Worm (Caenorhabditis elegans) whole organism, midembryonic: Measurements from ENCODE around the gene B0034.5.
"Not testable (repeated sequence)": the region's sequence is repeated elsewhere in the genome, so short reads cannot be mapped to it uniquely, and the experiment has no call there.

ENCODE experiments used
- T22C8.4 ChIP-seq: fragments of 200-800 bp; sonication (Bioruptor generic); IDR thresholded peaks from 2 replicates; pipeline ENCODE4 v1.3.6; 2022; ENCODE audit warnings: missing genetic modification characterization, missing compliant biosample characterization
- cog-1 ChIP-seq: sonication (generic microtip); optimal IDR thresholded peaks from 2 replicates; lab custom pipeline; 2016; ENCODE audit warnings: missing genetic modification characterization, missing compliant biosample characterization
- flt-1 ChIP-seq: fragments of 200-800 bp; sonication (Bioruptor generic); IDR thresholded peaks from 2 replicates; pipeline ENCODE4 v1.3.6; 2022; ENCODE audit warnings: missing genetic modification characterization, missing compliant biosample characterization
- klf-2 ChIP-seq: fragments of 200-800 bp; sonication (Bioruptor generic); conservative IDR thresholded peaks from 2 replicates; pipeline ENCODE4 v1.3.6; 2022; ENCODE audit warnings: missing genetic modification reagents, missing genetic modification characterization, missing compliant biosample characterization
- med-1 ChIP-seq: sonication (generic microtip); optimal IDR thresholded peaks from 2 replicates; lab custom pipeline; 2017; ENCODE audit warnings: missing genetic modification characterization, mild to moderate bottlenecking, missing compliant biosample characterization, antibody characterized with exemption, missing genetic modification reagents; ENCODE audit not compliant: insufficient read depth
- ref-1 ChIP-seq: fragments of 200-800 bp; sonication (Bioruptor generic); conservative IDR thresholded peaks from 2 replicates; pipeline ENCODE4 v1.3.6; 2022; ENCODE audit warnings: missing genetic modification reagents, missing genetic modification characterization, missing compliant biosample characterization
- tab-1 ChIP-seq: fragments of 200-800 bp; sonication (Bioruptor generic); IDR thresholded peaks from 2 replicates; pipeline ENCODE4 v1.3.6; 2022; ENCODE audit warnings: missing genetic modification characterization, missing compliant biosample characterization
- ztf-23 ChIP-seq: fragments of 200-800 bp; sonication (Bioruptor generic); IDR thresholded peaks from 2 replicates; pipeline ENCODE4 v1.3.6; 2022; ENCODE audit warnings: missing genetic modification reagents, missing genetic modification characterization, missing compliant biosample characterization
- ztf-29 ChIP-seq: fragments of 200-800 bp; sonication (Bioruptor generic); IDR thresholded peaks from 2 replicates; pipeline ENCODE4 v1.3.6; 2022; ENCODE audit warnings: missing genetic modification reagents, missing genetic modification characterization, missing compliant biosample characterization

B0034.5 gene

ce11 chrII:5974878-5975277 lies at the start of gene B0034.5:
Gene B0034.5, minus strand, starts transcription at chrII:5974978.
- TF ChIP-seq cog-1 (tag; lab: Kevin White, UChicago) (no peak), ref-1 (no peak), klf-2 (GFP tag; lab: Robert Waterston, UW) (no peak), ztf-23 (no peak), T22C8.4 (no peak), med-1 (GFP tag; lab: Kevin White, UChicago) (no peak), ztf-29 (no peak), flt-1 (GFP tag; lab: Robert Waterston, UW) (no peak), tab-1 (GFP tag; lab: Robert Waterston, UW) (no peak)

ce11 chrII:6022596-6022995 lies 47.8 kb upstream of the B0034.5 start:
- no peak for TF ChIP-seq klf-2 (GFP tag; lab: Robert Waterston, UW)
- TF ChIP-seq T22C8.4: no peak
- TF ChIP-seq ztf-29: no peak
- no peak for TF ChIP-seq flt-1 (GFP tag; lab: Robert Waterston, UW)
- no peak for TF ChIP-seq ref-1

ce11 chrII:6020353-6020752 lies 45.6 kb upstream of the B0034.5 start, which contains the start of gene ZK84.1:
Gene ZK84.1, plus strand, starts transcription at chrII:6020653.
- no peak for TF ChIP-seq T22C8.4
- TF ChIP-seq med-1 (GFP tag; lab: Kevin White, UChicago): no peak

ce11 chrII:6016410-6016809 lies 41.6 kb upstream of the B0034.5 start, which contains the start of gene ZK84.5:
Gene ZK84.5, minus strand, starts transcription at chrII:6016510.
- no peak for TF ChIP-seq tab-1 (GFP tag; lab: Robert Waterston, UW)
- no peak for TF ChIP-seq cog-1 (tag; lab: Kevin White, UChicago)
- TF ChIP-seq T22C8.4: no peak
- no peak for TF ChIP-seq ztf-29
- TF ChIP-seq flt-1 (GFP tag; lab: Robert Waterston, UW): no peak
- no peak for TF ChIP-seq ztf-23
- TF ChIP-seq med-1 (GFP tag; lab: Kevin White, UChicago): no peak
- TF ChIP-seq ref-1: no peak
- no peak for TF ChIP-seq klf-2 (GFP tag; lab: Robert Waterston, UW)

ce11 chrII:6014057-6014456 lies 39.3 kb upstream of the B0034.5 start, which contains the start of gene ZK84.2:
Gene ZK84.2, plus strand, starts transcription at chrII:6014357.
- TF ChIP-seq flt-1 (GFP tag; lab: Robert Waterston, UW); T22C8.4; ref-1: not testable (repeated sequence)

- no peak for TF ChIP-seq tab-1 (GFP tag; lab: Robert Waterston, UW)
- TF ChIP-seq ztf-29: no peak
- no peak for TF ChIP-seq flt-1 (GFP tag; lab: Robert Waterston, UW)
- TF ChIP-seq T22C8.4: no peak
- no peak for TF ChIP-seq ref-1
- TF ChIP-seq ztf-23: no peak
- TF ChIP-seq cog-1 (tag; lab: Kevin White, UChicago): no peak
- no peak for TF ChIP-seq med-1 (GFP tag; lab: Kevin White, UChicago)
Measured at ce11 chrII:6010544-6010943, 35.8 kb upstream of the B0034.5 start, which contains the start of gene ins-20. Gene ins-20, plus strand, starts transcription at chrII:6010844.

- TF ChIP-seq ztf-29; ztf-23; flt-1 (GFP tag; lab: Robert Waterston, UW): not testable (repeated sequence)
Measured at ce11 chrII:6008887-6009286, 34.1 kb upstream of the B0034.5 start, which contains the start of gene ZK84.4. Gene ZK84.4, minus strand, starts transcription at chrII:6008987.

- TF ChIP-seq ztf-23 (no peak), cog-1 (tag; lab: Kevin White, UChicago) (no peak), tab-1 (GFP tag; lab: Robert Waterston, UW) (no peak)
Measured at ce11 chrII:6001004-6001403, 26.2 kb upstream of the B0034.5 start.

- TF ChIP-seq med-1 (GFP tag; lab: Kevin White, UChicago): no peak
Measured at ce11 chrII:6000136-6000535, 25.4 kb upstream of the B0034.5 start, which contains the start of gene ins-6. Gene ins-6, plus strand, starts transcription at chrII:6000436.

- TF ChIP-seq tab-1 (GFP tag; lab: Robert Waterston, UW) (no peak), T22C8.4 (no peak), flt-1 (GFP tag; lab: Robert Waterston, UW) (no peak), cog-1 (tag; lab: Kevin White, UChicago) (no peak), ztf-23 (no peak), med-1 (GFP tag; lab: Kevin White, UChicago) (no peak), klf-2 (GFP tag; lab: Robert Waterston, UW) (no peak), ref-1 (no peak), ztf-29 (no peak)
Measured at ce11 chrII:5997257-5997656, 22.5 kb upstream of the B0034.5 start, which contains the start of gene ins-5. Gene ins-5, plus strand, starts transcription at chrII:5997557.

- TF ChIP-seq tab-1 (GFP tag; lab: Robert Waterston, UW) (no peak), ztf-29 (no peak), klf-2 (GFP tag; lab: Robert Waterston, UW) (no peak), med-1 (GFP tag; lab: Kevin White, UChicago) (no peak), T22C8.4 (no peak), ref-1 (no peak), flt-1 (GFP tag; lab: Robert Waterston, UW) (no peak), ztf-23 (no peak), cog-1 (tag; lab: Kevin White, UChicago) (no peak)
Measured at ce11 chrII:5996066-5996465, 21.3 kb upstream of the B0034.5 start, which contains the start of gene ins-4. Gene ins-4, plus strand, starts transcription at chrII:5996366.
